Worm (Caenorhabditis elegans): ENCODE results near the gene dyf-4.

dyf-4 gene

ce11 chrV:12548830-12549229, 23.3 kb upstream of the dyf-4 start (continued):
- TF ChIP-seq lin-35 (GFP tag; optimal IDR thresholded peaks at IDR 0.05) (peak in 1 of 2 experiments; percentile 55), C16A3.4 (tag; optimal IDR thresholded peaks at IDR 0.05) (peak; percentile 38), efl-1 (optimal IDR thresholded peaks at IDR 0.05) (peak in 1 of 2 experiments; percentile 2), efl-1 (GFP tag; optimal IDR thresholded peaks at IDR 0.05 in 1 of 2) (peak in 1 of 2 experiments; percentile 92), irx-1 (tag; optimal IDR thresholded peaks at IDR 0.05) (no peak), lin-14 (GFP tag; optimal IDR thresholded peaks at IDR 0.05) (peak; percentile 55), pax-3 (tag; optimal IDR thresholded peaks at IDR 0.05) (peak; percentile 48), pqm-1 (tag; optimal IDR thresholded peaks at IDR 0.05) (no peak), tlp-1 (tag; optimal IDR thresholded peaks at IDR 0.05) (no peak), nhr-47 (tag; optimal IDR thresholded peaks at IDR 0.05) (peak; percentile 39), blmp-1 (tag; optimal IDR thresholded peaks at IDR 0.05) (peak; percentile 76), elt-2 (tag; optimal IDR thresholded peaks at IDR 0.05) (no peak), ceh-82 (tag; optimal IDR thresholded peaks at IDR 0.05) (no peak), F16B12.6 (tag; optimal IDR thresholded peaks at IDR 0.05) (no peak), ces-1 (GFP tag; optimal IDR thresholded peaks at IDR 0.05) (no peak), ets-5 (GFP tag; IDR thresholded peaks at IDR 0.05) (no peak), ztf-4 (tag; optimal IDR thresholded peaks at IDR 0.05) (peak; percentile 39), rnt-1 (tag; optimal IDR thresholded peaks at IDR 0.05) (no peak), fos-1 (tag; optimal IDR thresholded peaks at IDR 0.05) (peak; percentile 16), fkh-10 (GFP tag; optimal IDR thresholded peaks at IDR 0.05) (no peak), unc-130 (tag; optimal IDR thresholded peaks at IDR 0.05) (no peak), dsc-1 (tag; optimal IDR thresholded peaks at IDR 0.05) (no peak), snu-23 (GFP tag; optimal IDR thresholded peaks at IDR 0.05) (peak; percentile 30), nhr-84 (tag; optimal IDR thresholded peaks at IDR 0.05) (no peak), nhr-76 (tag; optimal IDR thresholded peaks at IDR 0.05) (no peak), C04F5.9 (tag; optimal IDR thresholded peaks at IDR 0.05) (no peak), lin-15B (tag; optimal IDR thresholded peaks at IDR 0.05) (no peak), hlh-17 (GFP tag; optimal IDR thresholded peaks at IDR 0.05; ENCODE audit: borderline replicate concordance) (no peak), sptf-1 (tag; optimal IDR thresholded peaks at IDR 0.05) (no peak), nhr-19 (GFP tag; conservative IDR thresholded peaks at IDR 0.05) (peak; percentile 54), ceh-8 (GFP tag; optimal IDR thresholded peaks at IDR 0.05) (no peak), unc-98 (GFP tag; IDR thresholded peaks at IDR 0.05) (no peak), snpc-4 (tag; optimal IDR thresholded peaks at IDR 0.05) (no peak), nhr-12 (tag; optimal IDR thresholded peaks at IDR 0.05) (no peak), pag-3 (tag; optimal IDR thresholded peaks at IDR 0.05; ENCODE audit: borderline replicate concordance, insufficient read depth) (no peak), swsn-7 (tag; optimal IDR thresholded peaks at IDR 0.05) (no peak), xbp-1 (tag; optimal IDR thresholded peaks at IDR 0.05) (no peak), hlh-4 (tag; optimal IDR thresholded peaks at IDR 0.05) (no peak), nhr-71 (tag; optimal IDR thresholded peaks at IDR 0.05) (peak; percentile 66)

- TF ChIP-seq nhr-237 (tag; optimal IDR thresholded peaks at IDR 0.05), result no peak
- TF ChIP-seq lsy-2 (tag; optimal IDR thresholded peaks at IDR 0.05), result peak in 1 of 2 experiments; percentile 2
Measured at ce11 chrV:12542683-12543319, 17.3 kb upstream of the dyf-4 start.

- TF ChIP-seq hlh-17 (GFP tag; optimal IDR thresholded peaks at IDR 0.05; ENCODE audit: borderline replicate concordance) (no peak), C04F5.9 (tag; optimal IDR thresholded peaks at IDR 0.05) (no peak), nhr-19 (GFP tag; conservative IDR thresholded peaks at IDR 0.05) (no peak), mef-2 (tag; optimal IDR thresholded peaks at IDR 0.05) (no peak), blmp-1 (tag; optimal IDR thresholded peaks at IDR 0.05) (no peak), nhr-84 (tag; optimal IDR thresholded peaks at IDR 0.05) (no peak), lir-3 (tag; optimal IDR thresholded peaks at IDR 0.05; ENCODE audit: poor library complexity) (no peak), nhr-85 (tag) (no peak), jun-1 (tag; optimal IDR thresholded peaks at IDR 0.05) (no peak), zip-4 (GFP tag; optimal IDR thresholded peaks at IDR 0.05) (no peak), zag-1 (tag; optimal IDR thresholded peaks at IDR 0.05) (no peak), egl-27 (tag; optimal IDR thresholded peaks at IDR 0.05) (no peak), unc-130 (tag; optimal IDR thresholded peaks at IDR 0.05) (no peak), fkh-10 (GFP tag; optimal IDR thresholded peaks at IDR 0.05) (no peak)
Measured at ce11 chrV:12541207-12541606, 15.7 kb upstream of the dyf-4 start.
